Worm (Caenorhabditis elegans): ENCODE data around the gene F55H2.7.

F55H2.7 gene

ce11 chrIII:9521410-9522090 is 5.5 kb upstream of the F55H2.7 start, which contains the start of the genes clu-1 and prp-40:
Gene clu-1 (minus strand): TSS chrIII:9521460.
Gene prp-40 (plus strand): TSS chrIII:9522075.
- TF ChIP-seq dmd-4 (tag; optimal IDR thresholded peaks at IDR 0.05), result no peak
- peak; percentile 86 to 95 for TF ChIP-seq lsy-2 (tag; optimal IDR thresholded peaks at IDR 0.05)
- TF ChIP-seq elt-1 (tag; optimal IDR thresholded peaks at IDR 0.05), result no peak
- no peak for TF ChIP-seq alr-1 (tag; optimal IDR thresholded peaks at IDR 0.05)
- TF ChIP-seq ztf-4 (tag; optimal IDR thresholded peaks at IDR 0.05), result peak; percentile 50
- peak; percentile 48 for TF ChIP-seq snpc-4 (tag; optimal IDR thresholded peaks at IDR 0.05)
- TF ChIP-seq fos-1 (tag; optimal IDR thresholded peaks at IDR 0.05), result peak; percentile 73
- TF ChIP-seq ztf-1 (GFP tag; conservative IDR thresholded peaks at IDR 0.05), result no peak
- TF ChIP-seq sma-3 (GFP tag; optimal IDR thresholded peaks at IDR 0.05), result peak; percentile 89
- peak; percentile 73 for TF ChIP-seq nhr-10 (tag; optimal IDR thresholded peaks at IDR 0.05)
- TF ChIP-seq ceh-82 (tag; optimal IDR thresholded peaks at IDR 0.05), result peak; percentile 12
- TF ChIP-seq nhr-12 (tag; optimal IDR thresholded peaks at IDR 0.05), result no peak
- TF ChIP-seq unc-55 (GFP tag; optimal IDR thresholded peaks at IDR 0.05), result peak; percentile 94
- TF ChIP-seq lin-11 (tag; optimal IDR thresholded peaks at IDR 0.05), result peak; percentile 85
- peak; percentile 15 for TF ChIP-seq R02D3.7 (tag; optimal IDR thresholded peaks at IDR 0.05)
- TF ChIP-seq ama-1 (optimal IDR thresholded peaks at IDR 0.05), result peak; percentile 42
- TF ChIP-seq sem-4 (tag; optimal IDR thresholded peaks at IDR 0.05), result peak; percentile 67
- TF ChIP-seq ZK546.5 (tag; optimal IDR thresholded peaks at IDR 0.05), result peak; percentile 33
- TF ChIP-seq Y55F3AM.14 (GFP tag; optimal IDR thresholded peaks at IDR 0.05), result no peak
- TF ChIP-seq peb-1 (tag; optimal IDR thresholded peaks at IDR 0.05), result no peak
- TF ChIP-seq egl-27 (tag; optimal IDR thresholded peaks at IDR 0.05), result no peak
- peak; percentile 90 for TF ChIP-seq nhr-25 (tag; optimal IDR thresholded peaks at IDR 0.05)
- peak; percentile 36 for TF ChIP-seq blmp-1 (tag; optimal IDR thresholded peaks at IDR 0.05; ENCODE audit: insufficient read depth)
- TF ChIP-seq mdl-1 (tag; optimal IDR thresholded peaks at IDR 0.05), result peak in 1 of 2 experiments; percentile 46
- peak; percentile 86 for TF ChIP-seq crh-2 (tag; optimal IDR thresholded peaks at IDR 0.05)
- TF ChIP-seq skn-1 (tag; optimal IDR thresholded peaks at IDR 0.05), result no peak
- peak; percentile 72 for TF ChIP-seq nhr-6 (tag; optimal IDR thresholded peaks at IDR 0.05)
- peak; percentile 81 for TF ChIP-seq zag-1 (tag; optimal IDR thresholded peaks at IDR 0.05)
- peak; percentile 98 for TF ChIP-seq C34F6.9 (tag; optimal IDR thresholded peaks at IDR 0.05)
- peak; percentile 89 for TF ChIP-seq mab-5 (tag; optimal IDR thresholded peaks at IDR 0.05)
- TF ChIP-seq lin-13 (GFP tag; optimal IDR thresholded peaks at IDR 0.05), result peak; percentile 90
- peak; percentile 84 for TF ChIP-seq nhr-21 (tag; optimal IDR thresholded peaks at IDR 0.05)
- TF ChIP-seq F13H6.1 (tag; optimal IDR thresholded peaks at IDR 0.05), result peak; percentile 91
- TF ChIP-seq ceh-16 (tag; optimal IDR thresholded peaks at IDR 0.05), result peak; percentile 60
- peak; percentile 89 for TF ChIP-seq gmeb-1 (tag; optimal IDR thresholded peaks at IDR 0.05)
- TF ChIP-seq unc-39 (tag; optimal IDR thresholded peaks at IDR 0.05), result no peak
- TF ChIP-seq nhr-129 (tag; optimal IDR thresholded peaks at IDR 0.05), result peak; percentile 96
- TF ChIP-seq elt-3 (tag; optimal IDR thresholded peaks at IDR 0.05), result no peak
- peak; percentile 84 for TF ChIP-seq sma-9 (GFP tag; optimal IDR thresholded peaks at IDR 0.05)
- no peak for TF ChIP-seq sma-9 (tag; optimal IDR thresholded peaks at IDR 0.05)

- TF ChIP-seq snpc-4 (tag; optimal IDR thresholded peaks at IDR 0.05), result no peak
- TF ChIP-seq ceh-82 (tag; optimal IDR thresholded peaks at IDR 0.05), result no peak
- TF ChIP-seq ztf-4 (tag; optimal IDR thresholded peaks at IDR 0.05), result no peak
- no peak for TF ChIP-seq blmp-1 (tag; optimal IDR thresholded peaks at IDR 0.05; ENCODE audit: insufficient read depth)
- TF ChIP-seq gmeb-1 (tag; optimal IDR thresholded peaks at IDR 0.05), result no peak
- TF ChIP-seq nhr-11 (tag; optimal IDR thresholded peaks at IDR 0.05), result no peak
- no peak for TF ChIP-seq sma-9 (GFP tag; optimal IDR thresholded peaks at IDR 0.05)
- TF ChIP-seq sma-9 (tag; optimal IDR thresholded peaks at IDR 0.05), result no peak
Observed at ce11 chrIII:9513569-9513968, 2.5 kb downstream of the F55H2.7 start, which contains the start of gene F55H2.8. Gene F55H2.8 (plus strand): TSS chrIII:9513869.

ce11 chrIII:9513006-9513405 is 3.0 kb downstream of the F55H2.7 start:
- no peak for TF ChIP-seq elt-1 (tag; optimal IDR thresholded peaks at IDR 0.05)

All from whole organism, L2 larva.